Fruit fly (Drosophila melanogaster): ENCODE data around the gene Clp.

Clp gene

dm6 chr2L:825768-826263 is 6.1 kb downstream of the Clp start, which contains the start of the genes CG3862 and dock (continued):
- peak; percentile 98 for TF ChIP-seq mld (GFP tag; IDR thresholded peaks at IDR 0.05; ENCODE audit: partially characterized antibody)
- no peak for TF ChIP-seq fd64A (GFP tag; optimal IDR thresholded peaks at IDR 0.05)
- peak; percentile 54 for TF ChIP-seq CG6765 (GFP tag; optimal IDR thresholded peaks at IDR 0.05)
- TF ChIP-seq fd3F (GFP tag; optimal IDR thresholded peaks at IDR 0.05) = peak; percentile 29
- 0 out of 2 replicates have a peak, but pooled peaks have one; percentile 41 for TF ChIP-seq CG8765 (GFP tag; IDR thresholded peaks at IDR 0.05)
- peak; percentile 88; the same call in 3 of the 4 replicates for TF ChIP-seq chinmo (GFP tag; IDR thresholded peaks at IDR 0.05; ENCODE audit: partially characterized antibody)
- TF ChIP-seq Ravus (GFP tag; IDR thresholded peaks at IDR 0.05) = no peak
- TF ChIP-seq Fer2 (tag; optimal IDR thresholded peaks at IDR 0.05) = no peak
- peak; percentile 97 for TF ChIP-seq Med (GFP tag)
- TF ChIP-seq CG15514 (GFP tag; optimal IDR thresholded peaks at IDR 0.05) = peak; percentile 72
- peak; percentile 28 for TF ChIP-seq fu2 (GFP tag; optimal IDR thresholded peaks at IDR 0.05)
- peak in 1 of 2 experiments; percentile 60 for TF ChIP-seq crp (GFP tag; optimal IDR thresholded peaks at IDR 0.05)
- peak; percentile 13 for TF ChIP-seq ash1 (GFP tag; optimal IDR thresholded peaks at IDR 0.05)
- no peak for TF ChIP-seq CG4707 (GFP tag; optimal IDR thresholded peaks at IDR 0.05)
- peak; percentile 95 for TF ChIP-seq amos (GFP tag; IDR thresholded peaks at IDR 0.05; ENCODE audit: partially characterized antibody)
- TF ChIP-seq knrl (GFP tag; IDR thresholded peaks at IDR 0.05; ENCODE audit: partially characterized antibody) = peak; percentile 91
- no peak for TF ChIP-seq tap (tag; optimal IDR thresholded peaks at IDR 0.05)
- TF ChIP-seq TFAM (GFP tag; optimal IDR thresholded peaks at IDR 0.05) = no peak
- TF ChIP-seq CG2129 (GFP tag; IDR thresholded peaks at IDR 0.05; ENCODE audit: partially characterized antibody) = peak; percentile 71
- peak; percentile 69 for TF ChIP-seq maf-S (GFP tag; optimal IDR thresholded peaks at IDR 0.05)
- peak; percentile 34 for TF ChIP-seq CG33557 (GFP tag; optimal IDR thresholded peaks at IDR 0.05)
- TF ChIP-seq zfh2 (GFP tag; optimal IDR thresholded peaks at IDR 0.05) = peak; percentile 77
- no peak for TF ChIP-seq az2 (GFP tag; optimal IDR thresholded peaks at IDR 0.05)
- TF ChIP-seq Hmr (GFP tag; optimal IDR thresholded peaks at IDR 0.05) = peak; percentile 71
- no peak for TF ChIP-seq Dfd (GFP tag; optimal IDR thresholded peaks at IDR 0.05)
- peak; percentile 97 for TF ChIP-seq Opbp (GFP tag; IDR thresholded peaks at IDR 0.05; ENCODE audit: partially characterized antibody)
- peak; percentile 75 for TF ChIP-seq zen (tag; optimal IDR thresholded peaks at IDR 0.05)
- peak; percentile 97 for TF ChIP-seq nerfin-2 (GFP tag; IDR thresholded peaks at IDR 0.05; ENCODE audit: partially characterized antibody)
- peak; percentile 78 for TF ChIP-seq CG1603 (tag; optimal IDR thresholded peaks at IDR 0.05)
- no peak for TF ChIP-seq lov (optimal IDR thresholded peaks at IDR 0.05)
- 0 out of 3 replicates have a peak, but pooled peaks have one; percentile 41 for TF ChIP-seq lov (GFP tag; IDR thresholded peaks at IDR 0.05)
- TF ChIP-seq Tbp (GFP tag; optimal IDR thresholded peaks at IDR 0.05) = peak; percentile 7
- peak; percentile 53 for TF ChIP-seq CG10147 (GFP tag; optimal IDR thresholded peaks at IDR 0.05)
- TF ChIP-seq CG8478 (optimal IDR thresholded peaks at IDR 0.05) = no peak
- peak; percentile 17 for TF ChIP-seq Six4 (GFP tag; optimal IDR thresholded peaks at IDR 0.05)
- TF ChIP-seq ab (GFP tag; optimal IDR thresholded peaks at IDR 0.05) = no peak
- peak; percentile 12 for TF ChIP-seq CG9437 (GFP tag; optimal IDR thresholded peaks at IDR 0.05)
- no peak for TF ChIP-seq otp (GFP tag; IDR thresholded peaks at IDR 0.05)
- TF ChIP-seq Mes4 (GFP tag; optimal IDR thresholded peaks at IDR 0.05) = peak; percentile 8
- TF ChIP-seq CG15011 (GFP tag; optimal IDR thresholded peaks at IDR 0.05) = no peak
- TF ChIP-seq ap (GFP tag; IDR thresholded peaks at IDR 0.05) = no peak
- TF ChIP-seq Abd-B (GFP tag; optimal IDR thresholded peaks at IDR 0.05) = peak; percentile 39
- TF ChIP-seq CG11695 (GFP tag; IDR thresholded peaks at IDR 0.05) = 0 out of 3 replicates have a peak, but pooled peaks have one; percentile 12
- 0 out of 3 replicates have a peak, but pooled peaks have one; percentile 20 for TF ChIP-seq ken (GFP tag; IDR thresholded peaks at IDR 0.05)
- TF ChIP-seq CG7745 (tag; optimal IDR thresholded peaks at IDR 0.05) = peak; percentile 56
- no peak for TF ChIP-seq klu (GFP tag; IDR thresholded peaks at IDR 0.05)
- no peak for TF ChIP-seq CG1024 (GFP tag; IDR thresholded peaks at IDR 0.05)
- TF ChIP-seq CG9876 (GFP tag; optimal IDR thresholded peaks at IDR 0.05) = peak; percentile 57
- peak; percentile 51 for TF ChIP-seq CG9727 (GFP tag; optimal IDR thresholded peaks at IDR 0.05)
- no peak for TF ChIP-seq CG6854 (GFP tag; optimal IDR thresholded peaks at IDR 0.05)
